Worm (Caenorhabditis elegans) whole organism, L2 larva: ENCODE data around the gene yju-2.

Experiments used
- F13H6.1 ChIP-seq: sonication (generic microtip); optimal IDR thresholded peaks from 2 replicates; lab custom pipeline; 2016; ENCODE audit warnings: missing genetic modification characterization, missing compliant biosample characterization
- ZK546.5 ChIP-seq: sonication (generic microtip); optimal IDR thresholded peaks from 2 replicates; lab custom pipeline; 2017; ENCODE audit warnings: missing biosample characterization, missing genetic modification characterization
- ama-1 ChIP-seq: fragments of 150-350 bp; optimal IDR thresholded peaks from 2 replicates; lab custom pipeline; 2018; ENCODE audit warnings: inconsistent platforms
- egl-27 ChIP-seq: sonication (generic microtip); optimal IDR thresholded peaks from 3 replicates; lab custom pipeline; 2017; ENCODE audit warnings: missing biosample characterization, missing genetic modification reagents, missing genetic modification characterization
- elt-3 ChIP-seq: sonication (generic microtip); optimal IDR thresholded peaks from 2 replicates; lab custom pipeline; 2017; ENCODE audit warnings: missing biosample characterization, missing genetic modification characterization
- fos-1 ChIP-seq: fragments of 150-350 bp; optimal IDR thresholded peaks from 2 replicates; lab custom pipeline; 2014; ENCODE audit warnings: missing biosample characterization, missing genetic modification characterization
- lin-13 ChIP-seq: fragments of 150-350 bp; optimal IDR thresholded peaks from 2 replicates; lab custom pipeline; 2014; ENCODE audit warnings: missing biosample characterization, missing genetic modification reagents, missing genetic modification characterization
- nhr-237 ChIP-seq: fragments of 150-350 bp; optimal IDR thresholded peaks from 2 replicates; lab custom pipeline; 2014; ENCODE audit warnings: missing biosample characterization, missing genetic modification characterization
- nhr-25 ChIP-seq: fragments of 150-350 bp; sonication (generic microtip); optimal IDR thresholded peaks from 3 replicates; lab custom pipeline; 2014; ENCODE audit warnings: missing biosample characterization, missing genetic modification characterization
- skn-1 ChIP-seq: sonication (generic microtip); optimal IDR thresholded peaks from 2 replicates; lab custom pipeline; 2017; ENCODE audit warnings: missing biosample characterization, missing genetic modification characterization
- snpc-4 ChIP-seq: fragments of 150-350 bp; optimal IDR thresholded peaks from 2 replicates; lab custom pipeline; 2014; ENCODE audit warnings: missing biosample characterization, missing genetic modification characterization
- unc-39 ChIP-seq: fragments of 150-350 bp; optimal IDR thresholded peaks from 2 replicates; lab custom pipeline; 2014; ENCODE audit warnings: missing biosample characterization, missing genetic modification characterization
- unc-62 ChIP-seq: fragments of 150-350 bp; optimal IDR thresholded peaks from 2 replicates; lab custom pipeline; 2014; ENCODE audit warnings: missing biosample characterization, missing genetic modification reagents, missing genetic modification characterization
- ztf-1 ChIP-seq: fragments of 200-800 bp; sonication (Bioruptor generic); conservative IDR thresholded peaks from 2 replicates; pipeline ENCODE4 v1.3.6; 2022; ENCODE audit warnings: missing genetic modification characterization, missing compliant biosample characterization

ce11 chrIII:7140228-7140710 is 43.9 kb upstream of the yju-2 start:
- no peak for TF ChIP-seq unc-62
- no peak for TF ChIP-seq skn-1
- no peak for TF ChIP-seq elt-3 (tag; lab: Kevin White, UChicago)
- peak; percentile 17 for TF ChIP-seq lin-13
- no peak for TF ChIP-seq ztf-1
- peak; percentile 2 for TF ChIP-seq fos-1 (tag; lab: Kevin White, UChicago)
- no peak for TF ChIP-seq nhr-25 (tag; lab: Kevin White, UChicago)
- peak; percentile 12 for TF ChIP-seq F13H6.1 (tag; lab: Kevin White, UChicago)
- TF ChIP-seq nhr-237, result no peak
- TF ChIP-seq ama-1 (lab: Kevin White, UChicago), result peak; percentile 78
- TF ChIP-seq snpc-4, result peak; percentile 96
- TF ChIP-seq ZK546.5 (tag; lab: Kevin White, UChicago), result no peak
- no peak for TF ChIP-seq unc-39 (tag; lab: Kevin White, UChicago)
- no peak for TF ChIP-seq egl-27
